Worm (Caenorhabditis elegans) whole organism, L1 larva: ENCODE data around the gene K02D10.8.

ENCODE experiments used
- C04F5.9 ChIP-seq: sonication (generic microtip); optimal IDR thresholded peaks from 2 replicates; lab custom pipeline; 2016; ENCODE audit warnings: missing genetic modification characterization, missing compliant biosample characterization
- C16A3.4 ChIP-seq: fragments of 150-350 bp; optimal IDR thresholded peaks from 2 replicates; lab custom pipeline; 2014; ENCODE audit warnings: missing biosample characterization, missing genetic modification characterization
- aha-1 ChIP-seq: fragments of 150-350 bp; optimal IDR thresholded peaks from 2 replicates; lab custom pipeline; 2014; ENCODE audit warnings: missing biosample characterization, missing genetic modification characterization
- alr-1 ChIP-seq: fragments of 200-800 bp; sonication (Bioruptor generic); optimal IDR thresholded peaks from 2 replicates; lab custom pipeline; 2018; ENCODE audit warnings: borderline replicate concordance, mild to moderate bottlenecking, missing genetic modification characterization, missing compliant biosample characterization
- aly-2 ChIP-seq: fragments of 150-350 bp; optimal IDR thresholded peaks from 2 replicates; lab custom pipeline; 2014; ENCODE audit warnings: missing biosample characterization, missing genetic modification characterization
- ama-1 ChIP-seq: fragments of 150-350 bp; optimal IDR thresholded peaks from 2 replicates; lab custom pipeline; 2014
- ceh-8 ChIP-seq: fragments of 200-800 bp; sonication (Bioruptor generic); optimal IDR thresholded peaks from 2 replicates; lab custom pipeline; 2018; ENCODE audit warnings: mild to moderate bottlenecking, missing genetic modification characterization, moderate library complexity, missing compliant biosample characterization
- ceh-82 ChIP-seq, 3 experiments: fragments of 150-350 bp in 1 of 3; sonication (generic microtip) in 2 of 3; optimal IDR thresholded peaks; 2 replicates each; lab custom pipeline; 2014 to 2017; ENCODE audit warnings: missing biosample characterization in 3 of 3, missing genetic modification characterization in 3 of 3
- ces-1 ChIP-seq: fragments of 150-350 bp; optimal IDR thresholded peaks from 2 replicates; lab custom pipeline; 2014; ENCODE audit warnings: missing biosample characterization, missing genetic modification reagents, missing genetic modification characterization
- dsc-1 ChIP-seq: sonication (generic microtip); optimal IDR thresholded peaks from 2 replicates; lab custom pipeline; 2016; ENCODE audit warnings: mild to moderate bottlenecking, missing genetic modification characterization, missing compliant biosample characterization
- efl-3 ChIP-seq: fragments of 200-800 bp; sonication (Bioruptor generic); optimal IDR thresholded peaks from 2 replicates; lab custom pipeline; 2018; ENCODE audit warnings: mild to moderate bottlenecking, missing genetic modification characterization, missing compliant biosample characterization
- egl-13 ChIP-seq: sonication (generic microtip); optimal IDR thresholded peaks from 2 replicates; lab custom pipeline; 2016; ENCODE audit warnings: missing genotype, missing genetic modification reagents, missing genetic modification characterization, missing compliant biosample characterization
- elt-2 ChIP-seq: sonication (generic microtip); optimal IDR thresholded peaks from 2 replicates; lab custom pipeline; 2016; ENCODE audit warnings: missing genetic modification characterization, mild to moderate bottlenecking, inconsistent platforms, missing compliant biosample characterization, missing genetic modification reagents
- elt-3 ChIP-seq, 6 experiments: fragments of 150-350 bp in 1 of 6; sonication (generic microtip); optimal IDR thresholded peaks; 2 replicates each; lab custom pipeline; 2017 to 2018; ENCODE audit warnings: missing biosample characterization in 6 of 6, missing genetic modification characterization in 6 of 6, inconsistent platforms in 1 of 6
- ets-5 ChIP-seq: fragments of 200-800 bp; sonication (Bioruptor generic); IDR thresholded peaks from 2 replicates; pipeline ENCODE4 v1.3.6; 2022; ENCODE audit warnings: missing genetic modification characterization, missing compliant biosample characterization
- fkh-10 ChIP-seq: sonication (generic microtip); optimal IDR thresholded peaks from 2 replicates; lab custom pipeline; 2017; ENCODE audit warnings: missing biosample characterization, missing genetic modification reagents, missing genetic modification characterization
- fos-1 ChIP-seq: fragments of 150-350 bp; optimal IDR thresholded peaks from 2 replicates; lab custom pipeline; 2014; ENCODE audit warnings: missing biosample characterization, missing genetic modification characterization
- grh-1 ChIP-seq: fragments of 200-800 bp; sonication (Bioruptor generic); IDR thresholded peaks from 2 replicates; pipeline ENCODE4 v1.3.6; 2022; ENCODE audit warnings: missing genetic modification reagents, missing genetic modification characterization, missing compliant biosample characterization
- hpl-2 ChIP-seq: fragments of 150-350 bp; optimal IDR thresholded peaks from 2 replicates; lab custom pipeline; 2014; ENCODE audit warnings: missing biosample characterization, missing genetic modification reagents, missing genetic modification characterization
- irx-1 ChIP-seq: sonication (generic microtip); optimal IDR thresholded peaks from 2 replicates; lab custom pipeline; 2016; ENCODE audit warnings: missing genetic modification characterization, missing compliant biosample characterization
- jun-1 ChIP-seq: fragments of 150-350 bp; optimal IDR thresholded peaks from 2 replicates; lab custom pipeline; 2014; ENCODE audit warnings: missing biosample characterization, missing genetic modification reagents, missing genetic modification characterization
- lin-13 ChIP-seq: fragments of 150-350 bp; optimal IDR thresholded peaks from 2 replicates; lab custom pipeline; 2014; ENCODE audit warnings: missing biosample characterization, missing genetic modification reagents, missing genetic modification characterization
- lin-14 ChIP-seq: fragments of 200-800 bp; sonication (Bioruptor generic); optimal IDR thresholded peaks from 2 replicates; lab custom pipeline; 2018; ENCODE audit warnings: mild to moderate bottlenecking, missing genetic modification characterization, moderate library complexity, missing compliant biosample characterization
- lin-39 ChIP-seq: fragments of 150-350 bp; optimal IDR thresholded peaks from 2 replicates; lab custom pipeline; 2014; ENCODE audit warnings: missing biosample characterization, missing genetic modification reagents, missing genetic modification characterization
- mab-9 ChIP-seq: fragments of 200-800 bp; sonication (Bioruptor generic); IDR thresholded peaks from 2 replicates; pipeline ENCODE4 v1.3.6; 2022; ENCODE audit warnings: missing genetic modification reagents, missing genetic modification characterization, missing compliant biosample characterization
- mdl-1 ChIP-seq, 2 experiments: fragments of 150-350 bp; optimal IDR thresholded peaks; 2 replicates each; lab custom pipeline; 2014 to 2017; ENCODE audit warnings: missing biosample characterization in 2 of 2, missing genetic modification characterization in 2 of 2, inconsistent platforms in 1 of 2
- nhr-11 ChIP-seq: fragments of 150-350 bp; optimal IDR thresholded peaks from 2 replicates; lab custom pipeline; 2014; ENCODE audit warnings: missing biosample characterization, missing genetic modification characterization
- nhr-12 ChIP-seq: sonication (generic microtip); optimal IDR thresholded peaks from 2 replicates; lab custom pipeline; 2017; ENCODE audit warnings: missing biosample characterization, missing genetic modification characterization
- nhr-19 ChIP-seq: fragments of 200-800 bp; sonication (Bioruptor generic); conservative IDR thresholded peaks from 2 replicates; pipeline ENCODE4 v1.3.6; 2022; ENCODE audit warnings: missing genetic modification characterization, missing compliant biosample characterization
- nhr-20 ChIP-seq: sonication (generic microtip); optimal IDR thresholded peaks from 2 replicates; lab custom pipeline; 2016; ENCODE audit warnings: mild to moderate bottlenecking, missing genetic modification characterization, missing compliant biosample characterization
- nhr-237 ChIP-seq: fragments of 150-350 bp; optimal IDR thresholded peaks from 2 replicates; lab custom pipeline; 2014; ENCODE audit warnings: missing biosample characterization, missing genetic modification characterization
- nhr-28 ChIP-seq: fragments of 150-350 bp; optimal IDR thresholded peaks from 2 replicates; lab custom pipeline; 2014; ENCODE audit warnings: missing biosample characterization, missing genetic modification characterization
- nhr-47 ChIP-seq: sonication (generic microtip); optimal IDR thresholded peaks from 2 replicates; lab custom pipeline; 2016; ENCODE audit warnings: mild to moderate bottlenecking, missing genetic modification characterization, moderate library complexity, missing compliant biosample characterization
- nhr-71 ChIP-seq: sonication (generic microtip); optimal IDR thresholded peaks from 2 replicates; lab custom pipeline; 2016; ENCODE audit warnings: mild to moderate bottlenecking, missing genetic modification characterization, moderate library complexity, missing compliant biosample characterization
- nhr-76 ChIP-seq: sonication (generic microtip); optimal IDR thresholded peaks from 2 replicates; lab custom pipeline; 2017; ENCODE audit warnings: missing biosample characterization, missing genetic modification characterization
- nhr-84 ChIP-seq: sonication (generic microtip); optimal IDR thresholded peaks from 2 replicates; lab custom pipeline; 2017; ENCODE audit warnings: missing biosample characterization, missing genetic modification characterization
- pag-3 ChIP-seq: sonication (generic microtip); optimal IDR thresholded peaks from 2 replicates; lab custom pipeline; 2017; ENCODE audit warnings: missing genetic modification characterization, mild to moderate bottlenecking, missing compliant biosample characterization, antibody characterized with exemption, borderline replicate concordance; ENCODE audit not compliant: insufficient read depth
- pax-3 ChIP-seq: fragments of 200-800 bp; sonication (Bioruptor generic); optimal IDR thresholded peaks from 2 replicates; lab custom pipeline; 2018; ENCODE audit warnings: mild to moderate bottlenecking, missing genetic modification characterization, moderate library complexity, missing compliant biosample characterization
- pqm-1 ChIP-seq: sonication (generic microtip); optimal IDR thresholded peaks from 3 replicates; lab custom pipeline; 2017; ENCODE audit warnings: missing biosample characterization, missing genetic modification characterization
- rnt-1 ChIP-seq: sonication (generic microtip); optimal IDR thresholded peaks from 2 replicates; lab custom pipeline; 2016; ENCODE audit warnings: mild to moderate bottlenecking, missing genetic modification characterization, moderate library complexity, missing compliant biosample characterization
- skn-1 ChIP-seq: fragments of 150-350 bp; optimal IDR thresholded peaks from 2 replicates; lab custom pipeline; 2014; ENCODE audit warnings: missing biosample characterization, missing genetic modification characterization
- sox-4 ChIP-seq: sonication (generic microtip); optimal IDR thresholded peaks from 2 replicates; lab custom pipeline; 2016; ENCODE audit warnings: missing genetic modification characterization, missing compliant biosample characterization
- sup-37 ChIP-seq: fragments of 200-800 bp; sonication (Bioruptor generic); optimal IDR thresholded peaks from 2 replicates; lab custom pipeline; 2018; ENCODE audit warnings: mild to moderate bottlenecking, missing genetic modification characterization, missing compliant biosample characterization
- tbx-2 ChIP-seq: sonication (generic microtip); optimal IDR thresholded peaks from 2 replicates; lab custom pipeline; 2016; ENCODE audit warnings: missing genetic modification characterization, missing compliant biosample characterization
- tlp-1 ChIP-seq: fragments of 150-350 bp; optimal IDR thresholded peaks from 2 replicates; lab custom pipeline; 2014; ENCODE audit warnings: missing biosample characterization, missing genetic modification characterization
- unc-130 ChIP-seq: fragments of 150-350 bp; optimal IDR thresholded peaks from 2 replicates; lab custom pipeline; 2017; ENCODE audit warnings: missing biosample characterization, missing genetic modification characterization, inconsistent platforms
- unc-30 ChIP-seq: sonication (generic microtip); optimal IDR thresholded peaks from 2 replicates; lab custom pipeline; 2017; ENCODE audit warnings: missing biosample characterization, missing genetic modification characterization
- unc-62 ChIP-seq: fragments of 150-350 bp; optimal IDR thresholded peaks from 2 replicates; lab custom pipeline; 2014; ENCODE audit warnings: missing biosample characterization, missing genetic modification reagents, missing genetic modification characterization
- unc-86 ChIP-seq: sonication (generic microtip); optimal IDR thresholded peaks from 2 replicates; lab custom pipeline; 2016; ENCODE audit warnings: missing genetic modification characterization, missing compliant biosample characterization
- unc-98 ChIP-seq: fragments of 200-800 bp; sonication (Bioruptor generic); IDR thresholded peaks from 2 replicates; pipeline ENCODE4 v1.3.6; 2022; ENCODE audit warnings: missing genetic modification characterization, missing compliant biosample characterization
- vab-15 ChIP-seq: sonication (generic microtip); optimal IDR thresholded peaks from 2 replicates; lab custom pipeline; 2017; ENCODE audit warnings: missing genotype, mild to moderate bottlenecking, missing genetic modification characterization, missing compliant biosample characterization
- xbp-1 ChIP-seq: sonication (generic microtip); optimal IDR thresholded peaks from 2 replicates; lab custom pipeline; 2016; ENCODE audit warnings: missing genetic modification characterization, missing compliant biosample characterization
- zip-4 ChIP-seq: fragments of 200-800 bp; sonication (Bioruptor generic); optimal IDR thresholded peaks from 2 replicates; lab custom pipeline; 2018; ENCODE audit warnings: mild to moderate bottlenecking, missing genetic modification characterization, moderate library complexity, missing compliant biosample characterization
- ztf-11 ChIP-seq, 2 experiments: sonication (generic microtip); optimal IDR thresholded peaks; 2 replicates each; lab custom pipeline; 2016 to 2017; ENCODE audit warnings: missing genetic modification characterization in 2 of 2, missing biosample characterization in 1 of 2, missing compliant biosample characterization in 1 of 2
- ztf-4 ChIP-seq: fragments of 150-350 bp; optimal IDR thresholded peaks from 2 replicates; lab custom pipeline; 2014; ENCODE audit warnings: missing biosample characterization, missing genetic modification characterization

The K02D10.8 gene

DNA sequence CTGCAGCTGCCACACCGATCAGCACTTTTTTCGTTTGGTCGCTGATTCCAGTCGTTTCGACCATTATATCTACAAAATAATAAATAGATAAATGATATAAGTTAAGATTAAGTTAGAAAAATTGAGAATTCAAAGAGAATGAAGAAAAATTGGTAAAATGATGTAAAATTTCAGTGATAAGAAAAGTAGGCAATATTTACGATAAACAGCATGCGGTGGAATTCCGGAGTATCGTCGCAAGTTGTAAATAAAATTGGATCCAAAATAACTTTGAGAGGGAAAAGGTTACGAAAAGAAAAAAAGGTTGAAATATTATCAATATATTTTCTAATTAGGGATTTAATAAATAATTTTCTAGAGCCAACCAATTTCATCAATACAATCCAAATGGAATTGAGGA, 31.5 kb upstream of the K02D10.8 start, which contains the start of gene tomm-70 (continued):
- no peak for TF ChIP-seq elt-2 (tag; lab: Kevin White, UChicago)
- no peak for TF ChIP-seq pqm-1
- no peak for TF ChIP-seq sup-37 (GFP tag; lab: Kevin White, UChicago)
- no peak for TF ChIP-seq pax-3
- TF ChIP-seq unc-86 = no peak
- no peak for TF ChIP-seq mab-9 (GFP tag; lab: Robert Waterston, UW)
- no peak for TF ChIP-seq xbp-1 (tag; lab: Kevin White, UChicago)
- no peak for TF ChIP-seq irx-1 (tag; lab: Kevin White, UChicago)
- no peak for TF ChIP-seq hpl-2
- no peak for TF ChIP-seq efl-3 (GFP tag; lab: Kevin White, UChicago)
- no peak for TF ChIP-seq pag-3
- TF ChIP-seq nhr-71 (tag; lab: Kevin White, UChicago) = peak; percentile 22
- TF ChIP-seq nhr-28 (tag; lab: Kevin White, UChicago) = no peak
- TF ChIP-seq ama-1 = no peak
- no peak for TF ChIP-seq nhr-12 (tag; lab: Kevin White, UChicago)
- no peak for TF ChIP-seq ets-5 (GFP tag; lab: Robert Waterston, UW)
- TF ChIP-seq fos-1 = no peak
- no peak for TF ChIP-seq skn-1 (tag; lab: Kevin White, UChicago)
- no peak for TF ChIP-seq ceh-82 (tag; optimal IDR thresholded peaks at IDR 0.05; lab: Kevin White, UChicago)
- no peak for TF ChIP-seq nhr-20
- TF ChIP-seq C16A3.4 = no peak
- no peak for TF ChIP-seq tbx-2
- no peak for TF ChIP-seq jun-1 (tag; lab: Kevin White, UChicago)
- TF ChIP-seq unc-98 (GFP tag; lab: Robert Waterston, UW) = no peak
- TF ChIP-seq ztf-4 (tag; lab: Kevin White, UChicago) = no peak
- TF ChIP-seq tlp-1 (tag; lab: Kevin White, UChicago) = no peak
- TF ChIP-seq ceh-8 (GFP tag; lab: Kevin White, UChicago) = no peak
- TF ChIP-seq grh-1 (GFP tag; lab: Robert Waterston, UW) = no peak
- TF ChIP-seq fkh-10 (GFP tag; lab: Kevin White, UChicago) = no peak
- TF ChIP-seq nhr-84 (tag; lab: Kevin White, UChicago) = no peak
- TF ChIP-seq alr-1 (tag; lab: Kevin White, UChicago) = no peak
- no peak for TF ChIP-seq nhr-19
- TF ChIP-seq aly-2 (tag; lab: Kevin White, UChicago) = no peak
- TF ChIP-seq sox-4 = no peak
- TF ChIP-seq unc-130 (tag; lab: Kevin White, UChicago) = no peak
- TF ChIP-seq nhr-76 (tag; lab: Kevin White, UChicago) = no peak
- TF ChIP-seq zip-4 (GFP tag; lab: Kevin White, UChicago) = no peak
- no peak for TF ChIP-seq lin-39 (tag; lab: Kevin White, UChicago)
- no peak for TF ChIP-seq aha-1
- TF ChIP-seq lin-14 (GFP tag; lab: Kevin White, UChicago) = no peak
- no peak for TF ChIP-seq nhr-47
- no peak for TF ChIP-seq nhr-11 (tag; lab: Kevin White, UChicago)
- TF ChIP-seq elt-3 (tag; optimal IDR thresholded peaks at IDR 0.05; lab: Kevin White, UChicago) = no peak
- no peak for TF ChIP-seq unc-30 (tag; lab: Kevin White, UChicago)
- no peak for TF ChIP-seq egl-13 (tag; lab: Kevin White, UChicago)
- no peak for TF ChIP-seq dsc-1 (tag; lab: Kevin White, UChicago)
- TF ChIP-seq C04F5.9 (tag; lab: Kevin White, UChicago) = no peak
- TF ChIP-seq ztf-11 (tag; optimal IDR thresholded peaks at IDR 0.05; lab: Kevin White, UChicago) = no peak
- no peak for TF ChIP-seq rnt-1 (tag; lab: Kevin White, UChicago)
- no peak for TF ChIP-seq unc-62 (GFP tag; lab: Kevin White, UChicago)
- TF ChIP-seq nhr-237 (tag; lab: Kevin White, UChicago) = no peak
- TF ChIP-seq mdl-1 (tag; optimal IDR thresholded peaks at IDR 0.05; lab: Kevin White, UChicago) = no peak
- no peak for TF ChIP-seq lin-13 (GFP tag; lab: Kevin White, UChicago)
- no peak for TF ChIP-seq ces-1 (GFP tag; lab: Kevin White, UChicago)
- no peak for TF ChIP-seq vab-15 (tag; lab: Kevin White, UChicago)
